Fruit fly (Drosophila melanogaster): ENCODE results near the gene grn.

Gene grn

DNA sequence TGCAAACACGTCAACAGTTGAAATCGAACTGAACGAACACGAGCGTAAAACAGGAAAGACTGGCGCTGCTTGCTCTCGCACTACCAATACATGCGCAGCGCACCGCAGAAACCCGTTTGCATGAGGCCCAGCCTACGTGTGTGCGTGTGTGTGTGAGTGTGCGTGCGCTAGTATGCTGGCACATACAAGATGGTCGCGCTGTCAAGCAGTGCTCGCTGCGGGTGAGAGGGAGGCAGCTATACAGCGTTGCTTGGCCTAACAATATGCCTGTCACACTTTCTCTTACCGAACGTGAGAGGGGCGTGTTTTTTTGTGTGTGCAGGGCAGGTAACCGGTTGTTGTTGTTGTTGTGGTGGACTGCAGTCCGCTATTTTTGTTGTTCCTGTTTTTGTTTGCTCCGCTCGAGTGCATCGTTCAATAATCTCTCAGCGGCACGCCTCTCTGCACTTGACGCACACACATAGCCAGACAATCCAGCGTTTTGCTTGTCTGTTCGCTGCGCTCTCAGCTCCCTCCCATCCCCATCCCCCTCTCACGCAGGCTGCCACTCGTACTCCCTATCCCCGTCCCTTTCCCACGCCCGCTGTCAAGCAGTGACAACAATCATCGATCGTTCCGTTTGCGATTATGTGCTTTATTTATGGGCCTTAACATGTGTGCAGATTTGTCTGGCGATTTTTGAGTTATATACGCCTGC, at the start of gene grn (continued):
- TF ChIP-seq Med (GFP tag) (peak; percentile 89), sim (GFP tag; IDR thresholded peaks at IDR 0.05) (no peak), CG2199 (GFP tag; IDR thresholded peaks at IDR 0.05) (peak; percentile 82), CG13123 (GFP tag; optimal IDR thresholded peaks at IDR 0.05) (no peak), vnd (GFP tag; IDR thresholded peaks at IDR 0.05; ENCODE audit: partially characterized antibody) (0 out of 3 replicates have a peak, but pooled peaks have one; percentile 17), jumu (GFP tag; optimal IDR thresholded peaks at IDR 0.05) (peak; percentile 7), NfI (GFP tag; optimal IDR thresholded peaks at IDR 0.05) (peak; percentile 49), CHES-1-like (GFP tag; optimal IDR thresholded peaks at IDR 0.05) (no peak), CG16813 (GFP tag; IDR thresholded peaks at IDR 0.05; ENCODE audit: partially characterized antibody) (peak; percentile 38; the same call in 1 of the 3 replicates), CG13775 (GFP tag; optimal IDR thresholded peaks at IDR 0.05) (peak; percentile 23), CG10462 (GFP tag; optimal IDR thresholded peaks at IDR 0.05) (no peak), fd64A (GFP tag; optimal IDR thresholded peaks at IDR 0.05) (no peak), NC2α (GFP tag; optimal IDR thresholded peaks at IDR 0.05) (no peak), Sox100B (GFP tag; optimal IDR thresholded peaks at IDR 0.05) (no peak), CG5953 (GFP tag; IDR thresholded peaks at IDR 0.05) (no peak), toy (GFP tag; IDR thresholded peaks at IDR 0.05) (no peak), Taf1 (GFP tag; IDR thresholded peaks at IDR 0.05) (no peak), Ets97D (GFP tag; optimal IDR thresholded peaks at IDR 0.05) (peak; percentile 63), CG12744 (GFP tag; optimal IDR thresholded peaks at IDR 0.05) (no peak), CG13287 (GFP tag; IDR thresholded peaks at IDR 0.05; ENCODE audit: partially characterized antibody) (peak; percentile 42; the same call in 1 of the 2 replicates), dmrt11E (tag; optimal IDR thresholded peaks at IDR 0.05) (peak; percentile 21), HLHmδ (GFP tag; optimal IDR thresholded peaks at IDR 0.05) (peak; percentile 43), CG11093 (GFP tag; IDR thresholded peaks at IDR 0.05) (no peak), CG2712 (tag; optimal IDR thresholded peaks at IDR 0.05) (peak; percentile 38), Nf-YC (tag; optimal IDR thresholded peaks at IDR 0.05) (peak; percentile 99), CG13624 (GFP tag; optimal IDR thresholded peaks at IDR 0.05) (peak; percentile 47), CG4328 (GFP tag; optimal IDR thresholded peaks at IDR 0.05) (no peak), CG12219 (GFP tag; optimal IDR thresholded peaks at IDR 0.05) (peak; percentile 11), stwl (tag; optimal IDR thresholded peaks at IDR 0.05) (no peak), pum (GFP tag; optimal IDR thresholded peaks at IDR 0.05) (no peak), CG9876 (GFP tag; optimal IDR thresholded peaks at IDR 0.05) (no peak), Dp (GFP tag; optimal IDR thresholded peaks at IDR 0.05) (no peak), da (GFP tag; optimal IDR thresholded peaks at IDR 0.05) (no peak), CTCF (GFP tag; optimal IDR thresholded peaks at IDR 0.05) (no peak), C15 (GFP tag; IDR thresholded peaks at IDR 0.05) (no peak), slp2 (GFP tag; optimal IDR thresholded peaks at IDR 0.05) (no peak), otp (GFP tag; IDR thresholded peaks at IDR 0.05) (0 out of 3 replicates have a peak, but pooled peaks have one; percentile 40), CG5245 (GFP tag; optimal IDR thresholded peaks at IDR 0.05) (no peak), Xbp1 (GFP tag; optimal IDR thresholded peaks at IDR 0.05) (peak; percentile 49), hbn (GFP tag; IDR thresholded peaks at IDR 0.05; ENCODE audit: partially characterized antibody) (no peak), ranshi (GFP tag; IDR thresholded peaks at IDR 0.05) (no peak), CG7271 (tag; optimal IDR thresholded peaks at IDR 0.05) (no peak), sr (GFP tag; IDR thresholded peaks at IDR 0.05) (0 out of 3 replicates have a peak, but pooled peaks have one; percentile 15), cg (GFP tag; optimal IDR thresholded peaks at IDR 0.05) (peak; percentile 100), CG42726 (GFP tag; IDR thresholded peaks at IDR 0.05; ENCODE audit: partially characterized antibody) (peak; percentile 58), CG3065 (GFP tag; optimal IDR thresholded peaks at IDR 0.05) (peak; percentile 82), Myb (GFP tag; optimal IDR thresholded peaks at IDR 0.05) (no peak), CG6813 (GFP tag; optimal IDR thresholded peaks at IDR 0.05) (no peak), lola (GFP tag; optimal IDR thresholded peaks at IDR 0.05) (peak in 1 of 3 experiments; percentile 15), CG8924 (tag; optimal IDR thresholded peaks at IDR 0.05) (peak; percentile 19)

All from whole organism, embryonic.